Fruit fly (Drosophila melanogaster) whole organism, embryonic: ENCODE measurements around the gene CG42494.

ENCODE experiments used
- Adf1 ChIP-seq: fragments of 200-800 bp; sonication (Bioruptor generic); IDR thresholded peaks from 2 replicates; pipeline ENCODE4 v1.3.6; 2022; ENCODE audit warnings: missing biosample characterization, missing genetic modification characterization
- Awh ChIP-seq: fragments of 200-800 bp; sonication (Bioruptor generic); IDR thresholded peaks from 2 replicates; pipeline ENCODE4, ENCODE4 v1.3.6; 2022; ENCODE audit warnings: missing biosample characterization, missing genetic modification characterization
- CG10209 ChIP-seq: fragments of 200-800 bp; sonication (Bioruptor generic); optimal IDR thresholded peaks from 3 replicates; lab custom pipeline; 2017; ENCODE audit warnings: missing biosample characterization, mild to moderate bottlenecking, missing genetic modification characterization, missing genetic modification reagents
- CG10543 ChIP-seq: fragments of 200-800 bp; sonication (Bioruptor generic); optimal IDR thresholded peaks from 3 replicates; lab custom pipeline; 2017; ENCODE audit warnings: missing biosample characterization, mild to moderate bottlenecking, missing genetic modification characterization, moderate library complexity
- CG11398 ChIP-seq: fragments of 200-800 bp; sonication (Bioruptor generic); optimal IDR thresholded peaks from 2 replicates; lab custom pipeline; 2016; ENCODE audit warnings: missing biosample characterization, missing genetic modification characterization
- CG12942 ChIP-seq: fragments of 200-800 bp; sonication (Bioruptor generic); optimal IDR thresholded peaks from 3 replicates; lab custom pipeline; 2016; ENCODE audit warnings: missing biosample characterization, missing genetic modification characterization
- CG13424 ChIP-seq: fragments of 200-800 bp; sonication (Bioruptor generic); optimal IDR thresholded peaks from 2 replicates; lab custom pipeline; 2019; ENCODE audit warnings: missing biosample characterization, mild to moderate bottlenecking, missing genetic modification characterization, moderate library complexity
- CG13775 ChIP-seq: fragments of 200-800 bp; sonication (Bioruptor generic); optimal IDR thresholded peaks from 3 replicates; lab custom pipeline; 2017; ENCODE audit warnings: missing biosample characterization, mild to moderate bottlenecking, missing genetic modification characterization
- CG14860 ChIP-seq: fragments of 200-800 bp; sonication (Bioruptor generic); IDR thresholded peaks from 3 replicates; pipeline ENCODE4 v1.3.6; 2022; ENCODE audit warnings: missing biosample characterization, missing genetic modification characterization; ENCODE audit not compliant: partially characterized antibody
- CG14965 ChIP-seq: fragments of 200-800 bp; sonication (Bioruptor generic); optimal IDR thresholded peaks from 2 replicates; lab custom pipeline; 2016; ENCODE audit warnings: missing biosample characterization, missing genetic modification characterization, borderline replicate concordance
- CG17612 ChIP-seq: fragments of 200-800 bp; sonication (Bioruptor generic); IDR thresholded peaks from 2 replicates; pipeline ENCODE4 v1.3.6; 2022; ENCODE audit warnings: missing biosample characterization, missing genetic modification characterization
- CG18619 ChIP-seq: fragments of 200-800 bp; sonication (Bioruptor generic); optimal IDR thresholded peaks from 3 replicates; lab custom pipeline; 2017; ENCODE audit warnings: missing biosample characterization, mild to moderate bottlenecking, missing genetic modification characterization
- CG2875 ChIP-seq: fragments of 200-800 bp; sonication (Bioruptor generic); optimal IDR thresholded peaks from 2 replicates; lab custom pipeline; 2017; ENCODE audit warnings: missing biosample characterization, mild to moderate bottlenecking, missing genetic modification characterization, missing genetic modification reagents
- CG30403 ChIP-seq: fragments of 200-800 bp; sonication (Bioruptor generic); optimal IDR thresholded peaks from 3 replicates; lab custom pipeline; 2016; ENCODE audit warnings: missing biosample characterization, missing genetic modification characterization
- CG5953 ChIP-seq: fragments of 200-800 bp; sonication (Bioruptor generic); IDR thresholded peaks from 2 replicates; pipeline ENCODE4 v1.3.6; 2022; ENCODE audit warnings: missing biosample characterization, missing genetic modification characterization
- CG6813 ChIP-seq: fragments of 200-800 bp; sonication (Bioruptor generic); optimal IDR thresholded peaks from 2 replicates; lab custom pipeline; 2017; ENCODE audit warnings: missing biosample characterization, missing genetic modification characterization, mild to moderate bottlenecking, moderate library complexity, missing genetic modification reagents
- CG8290 ChIP-seq, 3 experiments: fragments of 200-800 bp; sonication (Bioruptor generic); optimal IDR thresholded peaks; 2 replicates each; lab custom pipeline; 2016 to 2019; ENCODE audit warnings: missing biosample characterization in 3 of 3, missing genetic modification characterization in 3 of 3, mild to moderate bottlenecking in 2 of 3, moderate library complexity in 1 of 3
- CG8765 ChIP-seq: fragments of 200-800 bp; sonication (Bioruptor generic); IDR thresholded peaks from 2 replicates; pipeline ENCODE4 v1.3.6; 2022; ENCODE audit warnings: missing biosample characterization, missing genetic modification characterization
- CG9609 ChIP-seq: fragments of 200-800 bp; sonication (Bioruptor generic); optimal IDR thresholded peaks from 3 replicates; lab custom pipeline; 2016; ENCODE audit warnings: missing biosample characterization, missing genetic modification characterization
- CG9932 ChIP-seq: fragments of 200-800 bp; sonication (Bioruptor generic); IDR thresholded peaks from 2 replicates; pipeline ENCODE4 v1.3.6; 2022; ENCODE audit warnings: missing biosample characterization, missing genetic modification characterization
- CrebB ChIP-seq: fragments of 200-800 bp; sonication (Bioruptor generic); optimal IDR thresholded peaks from 3 replicates; lab custom pipeline; 2018; ENCODE audit warnings: missing biosample characterization, mild to moderate bottlenecking, missing genetic modification characterization
- D19B ChIP-seq: fragments of 200-800 bp; sonication (Bioruptor generic); optimal IDR thresholded peaks from 2 replicates; lab custom pipeline; 2017; ENCODE audit warnings: missing biosample characterization, mild to moderate bottlenecking, missing genetic modification characterization
- Dll ChIP-seq: fragments of 200-800 bp; sonication (Bioruptor generic); IDR thresholded peaks from 4 replicates; pipeline ENCODE4 v1.3.6; 2022; ENCODE audit warnings: missing biosample characterization, missing genetic modification characterization; ENCODE audit not compliant: partially characterized antibody
- Drgx ChIP-seq: fragments of 200-800 bp; sonication (Bioruptor generic); IDR thresholded peaks from 2 replicates; pipeline ENCODE4 v1.3.6; 2022; ENCODE audit warnings: missing biosample characterization, missing genetic modification characterization
- ERR ChIP-seq: fragments of 200-800 bp; sonication (Bioruptor generic); optimal IDR thresholded peaks from 2 replicates; lab custom pipeline; 2016; ENCODE audit warnings: missing biosample characterization, missing genetic modification characterization
- HLHmδ ChIP-seq: fragments of 200-800 bp; sonication (Bioruptor generic); optimal IDR thresholded peaks from 2 replicates; lab custom pipeline; 2018; ENCODE audit warnings: missing biosample characterization, mild to moderate bottlenecking, missing genetic modification characterization, moderate library complexity
- PHDP ChIP-seq: fragments of 200-800 bp; sonication (Bioruptor generic); optimal IDR thresholded peaks from 3 replicates; lab custom pipeline; 2018; ENCODE audit warnings: missing biosample characterization, mild to moderate bottlenecking, missing genetic modification characterization, moderate library complexity
- Six4 ChIP-seq: fragments of 200-800 bp; sonication (Bioruptor generic); optimal IDR thresholded peaks from 2 replicates; lab custom pipeline; 2016; ENCODE audit warnings: missing biosample characterization, missing genetic modification characterization
- Sox100B ChIP-seq: fragments of 200-800 bp; sonication (Bioruptor generic); optimal IDR thresholded peaks from 3 replicates; lab custom pipeline; 2018; ENCODE audit warnings: missing biosample characterization, mild to moderate bottlenecking, missing genetic modification characterization
- Stat92E ChIP-seq, 3 experiments: fragments of >200 bp in 2 of 3; fragments of 200-800 bp in 1 of 3; sonication (Bioruptor generic) in 1 of 3; optimal IDR thresholded peaks; 2 replicates each; lab custom pipeline; 2017 to 2019; ENCODE audit warnings: missing biosample characterization in 3 of 3, missing genetic modification characterization in 3 of 3, mild to moderate bottlenecking in 1 of 3, moderate library complexity in 1 of 3
- Trl ChIP-seq, 3 experiments: fragments of >200 bp in 2 of 3; fragments of 200-800 bp in 1 of 3; sonication (Bioruptor generic) in 1 of 3; optimal IDR thresholded peaks; 2 replicates in 1 of 3; 3 replicates in 2 of 3; lab custom pipeline; 2016 to 2017; ENCODE audit warnings: missing biosample characterization in 1 of 3, missing genetic modification characterization in 1 of 3
- Xrp1 ChIP-seq: fragments of 200-800 bp; sonication (Bioruptor generic); IDR thresholded peaks from 2 replicates; pipeline ENCODE4 v1.3.6; 2022; ENCODE audit warnings: missing biosample characterization, missing genetic modification characterization
- ap ChIP-seq: fragments of 200-800 bp; sonication (Bioruptor generic); IDR thresholded peaks from 2 replicates; pipeline ENCODE4 v1.3.6; 2022; ENCODE audit warnings: missing biosample characterization, missing genetic modification characterization
- btn ChIP-seq: fragments of 200-800 bp; sonication (Bioruptor generic); optimal IDR thresholded peaks from 2 replicates; lab custom pipeline; 2016; ENCODE audit warnings: missing biosample characterization, missing genetic modification characterization
- ci ChIP-seq: fragments of 200-800 bp; sonication (Bioruptor generic); IDR thresholded peaks from 3 replicates; pipeline ENCODE4 v1.3.6; 2022; ENCODE audit warnings: missing biosample characterization, missing genetic modification characterization
- crol ChIP-seq: fragments of 200-800 bp; sonication (Bioruptor generic); IDR thresholded peaks from 2 replicates; pipeline ENCODE4 v1.3.6; 2022; ENCODE audit warnings: missing biosample characterization, missing genetic modification characterization
- fd102C ChIP-seq: fragments of 200-800 bp; sonication (Bioruptor generic); optimal IDR thresholded peaks from 2 replicates; lab custom pipeline; 2018; ENCODE audit warnings: missing biosample characterization, mild to moderate bottlenecking, missing genetic modification characterization, moderate library complexity
- fu2 ChIP-seq: fragments of 200-800 bp; sonication (Bioruptor generic); optimal IDR thresholded peaks from 2 replicates; lab custom pipeline; 2016; ENCODE audit warnings: missing biosample characterization, missing genetic modification characterization
- gt ChIP-seq: fragments of 200-800 bp; sonication (Bioruptor generic); IDR thresholded peaks from 2 replicates; pipeline ENCODE4 v1.3.6; 2022; ENCODE audit warnings: missing biosample characterization, missing genetic modification characterization
- hkb ChIP-seq, 2 experiments: fragments of 200-800 bp in 1 of 2; fragments of >200 bp in 1 of 2; sonication (Bioruptor generic) in 1 of 2; IDR thresholded peaks in 1 of 2; optimal IDR thresholded peaks in 1 of 2; 2 replicates each; pipeline versions ENCODE4 v1.3.6 to Lab custom; 2017 to 2022; ENCODE audit warnings: missing biosample characterization in 1 of 2, missing genetic modification characterization in 1 of 2
- kah ChIP-seq: fragments of 200-800 bp; sonication (Bioruptor generic); optimal IDR thresholded peaks from 2 replicates; lab custom pipeline; 2018; ENCODE audit warnings: missing biosample characterization, mild to moderate bottlenecking, missing genetic modification characterization
- mirr ChIP-seq: fragments of 200-800 bp; sonication (Bioruptor generic); optimal IDR thresholded peaks from 3 replicates; lab custom pipeline; 2018; ENCODE audit warnings: missing biosample characterization, mild to moderate bottlenecking, missing genetic modification characterization
- ranshi ChIP-seq: fragments of 200-800 bp; sonication (Bioruptor generic); IDR thresholded peaks from 2 replicates; pipeline ENCODE4 v1.3.6; 2022; ENCODE audit warnings: missing biosample characterization, missing genetic modification characterization
- stwl ChIP-seq: fragments of 200-800 bp; sonication (Bioruptor generic); optimal IDR thresholded peaks from 3 replicates; lab custom pipeline; 2018; ENCODE audit warnings: missing biosample characterization, mild to moderate bottlenecking, missing genetic modification characterization, moderate library complexity
- yki ChIP-seq: fragments of >200 bp; optimal IDR thresholded peaks from 3 replicates; lab custom pipeline; 2018
- zfh1 ChIP-seq: fragments of 200-800 bp; sonication (Bioruptor generic); IDR thresholded peaks from 3 replicates; pipeline ENCODE4 v1.3.6; 2022; ENCODE audit warnings: missing biosample characterization, missing genetic modification characterization
- zfh2 ChIP-seq: fragments of 200-800 bp; sonication (Bioruptor generic); optimal IDR thresholded peaks from 2 replicates; lab custom pipeline; 2016; ENCODE audit warnings: missing biosample characterization, missing genetic modification characterization

Gene CG42494

DNA sequence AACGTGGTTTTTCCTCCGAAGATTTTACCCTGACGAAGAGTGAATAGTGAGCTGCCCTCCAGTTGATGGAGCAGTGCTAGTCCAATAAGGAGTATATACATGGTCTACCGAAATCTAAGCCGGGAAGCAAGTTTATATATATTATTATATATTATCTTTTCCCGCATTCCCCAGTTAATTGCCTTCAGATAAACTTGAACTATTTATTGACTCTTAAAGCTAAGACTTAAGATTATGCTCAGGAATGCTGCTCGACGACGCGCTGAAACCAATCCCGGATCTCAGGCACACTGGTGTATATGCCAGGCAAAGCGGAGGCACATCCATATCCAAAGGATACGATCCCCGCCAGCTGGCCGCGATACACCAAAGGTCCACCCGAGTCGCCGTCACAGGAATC is 21.1 kb downstream of the CG42494 start, which contains the start of gene CG32277:
Gene CG32277 (minus strand): TSS at position 101 of the 400 bp plus-strand sequence.
- TF ChIP-seq Drgx (GFP tag; lab: Robert Waterston, UW) = no peak
- no peak for TF ChIP-seq CG2875 (GFP tag; lab: Kevin White, UChicago)
- no peak for TF ChIP-seq ci (GFP tag; lab: Robert Waterston, UW)
- TF ChIP-seq CG13775 (GFP tag; lab: Kevin White, UChicago) = no peak
- no peak for TF ChIP-seq PHDP (tag; lab: Kevin White, UChicago)
- no peak for TF ChIP-seq CG14860 (GFP tag; lab: Robert Waterston, UW)
- TF ChIP-seq, all 482 proteins: peak for 0

DNA sequence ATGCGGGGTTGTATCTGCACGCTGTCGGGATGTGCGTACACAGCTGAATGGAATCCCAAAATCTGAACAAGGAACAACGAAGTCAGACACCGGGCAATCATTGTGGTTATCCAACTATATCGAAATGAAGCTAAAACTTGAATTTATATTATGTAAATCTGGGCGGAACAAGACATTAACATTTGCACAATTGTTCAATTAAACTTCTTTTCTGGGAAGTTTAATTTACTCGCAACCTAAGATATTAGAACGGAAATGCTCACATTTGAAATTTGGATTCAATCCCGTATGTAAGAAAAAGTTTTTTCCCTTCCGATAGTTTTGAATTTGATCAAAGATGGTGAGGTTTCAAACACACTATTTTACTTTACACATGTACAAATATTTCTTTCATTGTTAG is 22.1 kb downstream of the CG42494 start, which contains the start of gene CG33160:
Gene CG33160 (minus strand): TSS at position 101 of the 400 bp plus-strand sequence.
- TF ChIP-seq stwl (no peak), CG14965 (GFP tag; lab: Kevin White, UChicago) (no peak), CG13424 (tag; lab: Kevin White, UChicago) (no peak), ERR (GFP tag; lab: Kevin White, UChicago) (no peak), D19B (GFP tag; lab: Kevin White, UChicago) (no peak), CG17612 (GFP tag; lab: Robert Waterston, UW) (no peak), crol (no peak), CrebB (no peak), CG10543 (GFP tag; lab: Kevin White, UChicago) (no peak), yki (lab: Kevin White, UChicago) (no peak)

dm6 chr3L:3208895-3209294 is 24.7 kb downstream of the CG42494 start, which contains the start of the genes CG32269 and CG32270:
TSS of gene CG32269 (minus strand) at chr3L:3208985.
TSS of gene CG32270 (minus strand) at chr3L:3208985.
- TF ChIP-seq Awh (GFP tag; lab: Robert Waterston, UW) (no peak), fd102C (GFP tag; lab: Kevin White, UChicago) (no peak), zfh1 (GFP tag; lab: Robert Waterston, UW) (no peak), CG9932 (no peak), Sox100B (GFP tag; lab: Kevin White, UChicago) (no peak), HLHmδ (GFP tag; lab: Kevin White, UChicago) (peak; percentile 30), CG5953 (GFP tag; lab: Robert Waterston, UW) (no peak), Dll (GFP tag; lab: Robert Waterston, UW) (no peak), Trl (optimal IDR thresholded peaks at IDR 0.05; lab: Kevin White, UChicago) (no peak), Trl (GFP tag; optimal IDR thresholded peaks at IDR 0.05; lab: Kevin White, UChicago) (peak; percentile 0), gt (GFP tag; lab: Robert Waterston, UW) (no peak), CG6813 (GFP tag; lab: Kevin White, UChicago) (peak; percentile 18), Stat92E (GFP tag; optimal IDR thresholded peaks at IDR 0.05; lab: Kevin White, UChicago) (no peak), CG8765 (GFP tag; lab: Robert Waterston, UW) (no peak), Xrp1 (no peak), CG11398 (GFP tag; lab: Kevin White, UChicago) (no peak), ap (GFP tag; lab: Robert Waterston, UW) (no peak), CG12942 (GFP tag; lab: Kevin White, UChicago) (no peak), fu2 (GFP tag; lab: Kevin White, UChicago) (no peak), zfh2 (GFP tag; lab: Kevin White, UChicago) (no peak), CG8290 (GFP tag; optimal IDR thresholded peaks at IDR 0.05; lab: Kevin White, UChicago) (no peak), CG8290 (tag; optimal IDR thresholded peaks at IDR 0.05; lab: Kevin White, UChicago) (no peak), CG10209 (GFP tag; lab: Kevin White, UChicago) (no peak), CG17612 (GFP tag; lab: Robert Waterston, UW) (no peak), mirr (GFP tag; lab: Kevin White, UChicago) (peak; percentile 66), kah (peak; percentile 71), btn (GFP tag; lab: Kevin White, UChicago) (no peak), Adf1 (GFP tag; lab: Robert Waterston, UW) (no peak), ranshi (GFP tag; lab: Robert Waterston, UW) (no peak), CG30403 (GFP tag; lab: Kevin White, UChicago) (no peak), CG18619 (peak; percentile 3), CG9609 (GFP tag; lab: Kevin White, UChicago) (no peak), Six4 (GFP tag; lab: Kevin White, UChicago) (no peak), hkb (optimal IDR thresholded peaks at IDR 0.05; lab: Kevin White, UChicago) (no peak), hkb (GFP tag; IDR thresholded peaks at IDR 0.05; lab: Robert Waterston, UW) (no peak)
